Worm (Caenorhabditis elegans) whole organism, L4 larva: ENCODE data around the gene ani-2.

Source experiments
- lin-38 ChIP-seq: fragments of 200-800 bp; sonication (Bioruptor generic); IDR thresholded peaks from 2 replicates; pipeline ENCODE4 v1.3.6; 2022; ENCODE audit warnings: missing genetic modification reagents, missing genetic modification characterization, missing compliant biosample characterization
- lsy-2 ChIP-seq, 2 experiments: fragments of 150-350 bp in 1 of 2; sonication (generic microtip) in 1 of 2; optimal IDR thresholded peaks; 2 replicates each; lab custom pipeline; 2014 to 2017; ENCODE audit warnings: missing biosample characterization in 2 of 2, missing genetic modification characterization in 2 of 2

DNA sequence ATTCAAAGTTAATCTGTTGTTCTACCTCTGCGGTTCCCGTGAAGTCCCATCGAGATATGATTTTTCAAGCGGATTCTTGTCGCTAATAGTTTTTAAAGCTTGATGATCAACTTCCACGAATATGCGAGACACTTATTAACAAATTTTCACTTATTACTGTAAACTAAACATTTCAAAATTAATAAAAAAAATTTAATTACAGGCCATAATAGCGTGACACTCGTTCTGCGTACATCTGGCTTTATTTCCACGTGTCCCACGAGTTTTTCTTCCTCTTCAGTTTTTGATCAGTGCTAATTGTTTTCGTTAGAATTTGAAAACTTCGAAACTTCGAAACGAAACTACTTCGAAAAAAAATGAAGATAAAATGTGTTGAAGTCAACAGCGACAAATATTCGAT lies 36.5 kb upstream of the ani-2 start, which contains the start of gene btb-2:
- TF ChIP-seq lin-38 (no peak), lsy-2 (tag; optimal IDR thresholded peaks at IDR 0.05; lab: Kevin White, UChicago) (no peak)
